Worm (Caenorhabditis elegans): Measurements from ENCODE around the gene Y62H9A.2.

Gene Y62H9A.2

DNA sequence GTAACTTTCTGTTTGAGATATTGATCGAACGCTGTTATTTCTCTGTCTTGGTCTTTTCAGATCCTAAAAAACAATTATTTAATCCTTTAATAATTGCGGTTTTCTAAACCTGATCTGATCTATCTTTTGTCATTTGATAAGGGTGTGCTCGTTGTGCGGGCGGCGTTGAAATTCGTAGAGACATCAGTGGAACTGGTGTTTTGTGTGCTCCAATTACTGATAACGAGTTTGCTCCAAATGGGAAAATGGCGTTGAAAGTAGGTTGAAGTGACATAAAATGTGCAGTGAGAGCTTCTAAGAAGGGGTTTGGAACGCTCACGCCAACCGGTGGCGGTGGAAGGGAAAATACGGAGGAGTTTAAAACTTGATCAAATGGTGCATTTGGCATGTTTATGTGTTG lies 23.6 kb downstream of the Y62H9A.2 start:
- TF ChIP-seq lin-15B (tag; optimal IDR thresholded peaks at IDR 0.05) (no peak), egl-27 (tag; optimal IDR thresholded peaks at IDR 0.05) (no peak), pha-4 (tag; optimal IDR thresholded peaks at IDR 0.05) (no peak), elt-2 (tag; optimal IDR thresholded peaks at IDR 0.05) (peak; percentile 67), daf-12 (tag; optimal IDR thresholded peaks at IDR 0.05) (no peak), mml-1 (tag; optimal IDR thresholded peaks at IDR 0.05) (no peak), nhr-11 (tag; optimal IDR thresholded peaks at IDR 0.05) (no peak), pqm-1 (tag; optimal IDR thresholded peaks at IDR 0.05) (peak; percentile 56), nhr-77 (tag; optimal IDR thresholded peaks at IDR 0.05) (no peak), zag-1 (tag; optimal IDR thresholded peaks at IDR 0.05) (no peak)

DNA sequence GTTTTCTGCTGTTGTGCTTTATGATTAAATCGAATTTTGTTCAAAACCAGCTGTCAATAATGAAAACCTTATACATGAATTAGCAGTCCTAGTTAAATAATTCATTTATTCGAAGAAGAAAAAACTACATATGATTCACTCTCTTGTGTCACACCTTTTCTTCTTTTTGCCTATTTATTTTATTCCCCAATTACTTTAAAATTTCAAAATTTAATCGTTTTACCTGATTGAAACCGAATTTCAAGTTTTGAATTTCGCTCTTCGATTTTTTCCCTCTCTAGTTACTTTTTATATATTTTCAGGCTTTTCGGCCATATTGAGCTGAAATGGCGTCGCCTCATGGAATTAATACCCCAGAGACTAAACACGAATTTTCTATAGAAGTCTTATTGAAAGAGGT lies 25.5 kb downstream of the Y62H9A.2 start, which contains the start of gene xtr-1:
Gene xtr-1, plus strand, starts transcription at position 301 of the 400 bp plus-strand sequence.
- no peak for TF ChIP-seq egl-5 (tag; optimal IDR thresholded peaks at IDR 0.05)
- TF ChIP-seq nhr-28 (tag; optimal IDR thresholded peaks at IDR 0.05), result no peak
- TF ChIP-seq lsy-12 (tag; optimal IDR thresholded peaks at IDR 0.05), result no peak
- TF ChIP-seq lin-39 (tag; optimal IDR thresholded peaks at IDR 0.05), result no peak
- TF ChIP-seq ceh-9 (tag; optimal IDR thresholded peaks at IDR 0.05), result no peak
- TF ChIP-seq R02D3.7 (tag; optimal IDR thresholded peaks at IDR 0.05), result no peak
- no peak for TF ChIP-seq nhr-237 (tag; optimal IDR thresholded peaks at IDR 0.05)
- TF ChIP-seq ceh-82 (tag; optimal IDR thresholded peaks at IDR 0.05), result no peak
- TF ChIP-seq elt-3 (tag; optimal IDR thresholded peaks at IDR 0.05), result no peak
- TF ChIP-seq zag-1 (tag; optimal IDR thresholded peaks at IDR 0.05), result no peak
- TF ChIP-seq mml-1 (tag; optimal IDR thresholded peaks at IDR 0.05), result no peak
- TF ChIP-seq nhr-23 (tag; optimal IDR thresholded peaks at IDR 0.05), result no peak
- no peak for TF ChIP-seq aly-2 (tag; optimal IDR thresholded peaks at IDR 0.05)
- TF ChIP-seq unc-39 (tag; optimal IDR thresholded peaks at IDR 0.05), result no peak
- TF ChIP-seq ztf-4 (tag; optimal IDR thresholded peaks at IDR 0.05), result no peak
- no peak for TF ChIP-seq nhr-43 (tag; optimal IDR thresholded peaks at IDR 0.05; ENCODE audit: poor library complexity, severe bottlenecking)
- TF ChIP-seq nhr-77 (tag; optimal IDR thresholded peaks at IDR 0.05), result no peak
- no peak for TF ChIP-seq ama-1 (optimal IDR thresholded peaks at IDR 0.05)

DNA sequence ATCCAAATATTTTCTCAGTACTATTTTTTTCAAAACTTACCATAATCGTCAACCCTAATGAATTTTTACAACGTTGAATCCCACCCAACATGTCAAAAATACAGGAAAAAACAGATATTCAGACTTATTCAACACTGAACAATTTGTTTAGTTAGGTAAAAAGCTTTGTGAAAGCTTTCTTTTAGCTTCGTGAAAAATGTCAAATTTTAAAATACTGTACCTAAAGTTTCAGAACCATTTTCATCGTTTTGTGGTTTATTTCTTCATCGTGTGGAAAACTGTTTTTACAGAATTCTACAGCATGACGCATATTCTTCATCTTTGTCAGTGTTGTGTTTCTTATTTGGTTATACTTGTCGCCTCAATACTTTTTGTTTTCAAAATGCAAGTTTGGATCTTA lies 27.4 kb downstream of the Y62H9A.2 start, which contains the start of gene F54F7.14:
Gene F54F7.14, plus strand, starts transcription at position 301 of the 400 bp plus-strand sequence.
- TF ChIP-seq R02D3.7 (tag; optimal IDR thresholded peaks at IDR 0.05) (no peak), mml-1 (tag; optimal IDR thresholded peaks at IDR 0.05) (no peak), nhr-25 (tag; optimal IDR thresholded peaks at IDR 0.05) (no peak), egl-27 (tag; optimal IDR thresholded peaks at IDR 0.05) (no peak), ZK546.5 (tag; optimal IDR thresholded peaks at IDR 0.05) (no peak), lsy-12 (tag; optimal IDR thresholded peaks at IDR 0.05) (no peak), pha-4 (tag; optimal IDR thresholded peaks at IDR 0.05) (no peak), nhr-67 (tag; optimal IDR thresholded peaks at IDR 0.05) (no peak), ceh-9 (tag; optimal IDR thresholded peaks at IDR 0.05) (no peak)

DNA sequence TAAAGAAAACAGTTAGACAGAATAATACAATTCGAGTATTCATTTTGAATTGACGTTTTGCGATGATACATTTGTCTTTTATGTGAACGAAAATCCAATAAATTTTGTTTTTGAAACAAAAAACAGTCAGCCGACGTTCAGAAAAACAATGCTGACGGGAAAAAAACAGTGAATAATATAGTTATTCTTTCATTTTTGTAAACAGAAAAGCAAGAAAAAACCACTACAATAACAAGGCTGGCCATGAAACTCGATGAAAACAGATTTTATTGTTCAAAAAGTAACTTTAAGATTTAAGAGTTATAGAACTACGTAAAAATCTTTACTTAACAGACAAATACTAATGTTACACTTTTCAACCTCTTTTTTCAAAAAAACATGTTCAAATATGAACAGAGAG lies 27.9 kb downstream of the Y62H9A.2 start, which contains the start of gene F54F7.3:
Gene F54F7.3, minus strand, starts transcription at position 101 of the 400 bp plus-strand sequence.
- TF ChIP-seq nhr-67 (tag; optimal IDR thresholded peaks at IDR 0.05) (no peak), egl-5 (tag; optimal IDR thresholded peaks at IDR 0.05) (no peak), pqm-1 (tag; optimal IDR thresholded peaks at IDR 0.05) (no peak), mml-1 (tag; optimal IDR thresholded peaks at IDR 0.05) (no peak), zag-1 (tag; optimal IDR thresholded peaks at IDR 0.05) (no peak), lin-15B (tag; optimal IDR thresholded peaks at IDR 0.05) (no peak), elt-3 (tag; optimal IDR thresholded peaks at IDR 0.05) (no peak), nhr-76 (tag; optimal IDR thresholded peaks at IDR 0.05) (no peak), ceh-82 (tag; optimal IDR thresholded peaks at IDR 0.05) (no peak)

DNA sequence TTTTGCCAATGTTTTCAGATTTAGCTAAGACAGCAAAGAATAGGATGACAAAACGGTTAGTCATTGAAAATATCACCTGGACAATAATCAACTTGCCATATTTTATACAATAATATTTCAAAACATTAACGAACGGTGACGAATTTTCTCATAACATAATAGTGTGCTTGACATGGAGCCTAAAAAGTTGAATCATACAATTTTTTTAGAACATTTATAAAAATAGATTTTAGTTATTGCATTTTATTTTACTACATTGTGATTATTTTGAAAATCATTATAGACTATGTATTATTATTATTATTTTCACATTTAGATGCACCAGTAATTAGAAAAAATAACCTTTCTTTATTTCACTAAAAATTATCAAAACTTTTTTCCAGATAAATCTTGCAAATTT lies 29.4 kb downstream of the Y62H9A.2 start, which contains the start of gene F54F7.9:
Gene F54F7.9, minus strand, starts transcription at position 101 of the 400 bp plus-strand sequence.
- no peak for TF ChIP-seq elt-1 (tag; optimal IDR thresholded peaks at IDR 0.05)
- TF ChIP-seq eor-1 (tag; optimal IDR thresholded peaks at IDR 0.05), result no peak
- no peak for TF ChIP-seq aly-2 (tag; optimal IDR thresholded peaks at IDR 0.05)
- TF ChIP-seq skn-1 (tag; optimal IDR thresholded peaks at IDR 0.05), result no peak

DNA sequence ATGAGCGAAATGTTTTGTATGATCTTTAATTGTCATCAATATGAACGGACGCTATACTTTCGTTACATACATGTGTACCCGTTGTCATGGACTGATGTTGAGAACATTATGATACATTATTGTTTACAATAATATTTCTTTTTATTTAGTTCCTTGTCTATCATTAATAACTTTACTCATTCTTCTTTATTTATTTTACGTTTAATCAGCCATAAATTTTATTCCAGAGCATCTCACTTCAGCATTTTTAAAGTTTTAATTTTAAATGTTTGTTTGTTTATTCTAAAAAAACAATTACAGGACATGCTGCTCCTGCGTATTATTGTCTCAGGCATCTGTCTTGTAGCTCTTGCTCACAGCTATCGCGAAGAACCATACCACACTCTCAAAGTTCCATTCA lies 34.6 kb downstream of the Y62H9A.2 start, which contains the start of gene F54F7.2:
Gene F54F7.2, plus strand, starts transcription at position 301 of the 400 bp plus-strand sequence.
- no peak for TF ChIP-seq lin-39 (tag; optimal IDR thresholded peaks at IDR 0.05)
- no peak for TF ChIP-seq fos-1 (tag; optimal IDR thresholded peaks at IDR 0.05)
- TF ChIP-seq ztf-4 (tag; optimal IDR thresholded peaks at IDR 0.05), result no peak
- TF ChIP-seq egl-5 (tag; optimal IDR thresholded peaks at IDR 0.05), result no peak
